Worm (Caenorhabditis elegans) whole organism, L1 larva: ENCODE results near the gene glr-6.
A peak's percentile ranks its signal among the peaks of the same experiment; 100 is the strongest.

Experiments used
- C04F5.9 ChIP-seq: sonication (generic microtip); optimal IDR thresholded peaks from 2 replicates; lab custom pipeline; 2016; ENCODE audit warnings: missing genetic modification characterization, missing compliant biosample characterization
- C16A3.4 ChIP-seq: fragments of 150-350 bp; optimal IDR thresholded peaks from 2 replicates; lab custom pipeline; 2014; ENCODE audit warnings: missing biosample characterization, missing genetic modification characterization
- F16B12.6 ChIP-seq: fragments of 150-350 bp; optimal IDR thresholded peaks from 2 replicates; lab custom pipeline; 2014; ENCODE audit warnings: missing biosample characterization, missing genetic modification characterization
- Y116A8C.19 ChIP-seq: sonication (generic microtip); optimal IDR thresholded peaks from 2 replicates; lab custom pipeline; 2016; ENCODE audit warnings: missing compliant biosample characterization, missing genetic modification characterization, borderline replicate concordance
- aly-2 ChIP-seq: fragments of 150-350 bp; optimal IDR thresholded peaks from 2 replicates; lab custom pipeline; 2014; ENCODE audit warnings: missing biosample characterization, missing genetic modification characterization
- ceh-63 ChIP-seq: fragments of 200-800 bp; sonication (Bioruptor generic); optimal IDR thresholded peaks from 2 replicates; lab custom pipeline; 2018; ENCODE audit warnings: mild to moderate bottlenecking, missing genetic modification characterization, missing compliant biosample characterization
- ceh-8 ChIP-seq: fragments of 200-800 bp; sonication (Bioruptor generic); optimal IDR thresholded peaks from 2 replicates; lab custom pipeline; 2018; ENCODE audit warnings: mild to moderate bottlenecking, missing genetic modification characterization, moderate library complexity, missing compliant biosample characterization
- ceh-88 ChIP-seq: fragments of 200-800 bp; sonication (Bioruptor generic); IDR thresholded peaks from 2 replicates; pipeline ENCODE4 v1.3.6; 2022; ENCODE audit warnings: missing genetic modification characterization, missing compliant biosample characterization
- ceh-90 ChIP-seq: sonication (generic microtip); optimal IDR thresholded peaks from 2 replicates; lab custom pipeline; 2016; ENCODE audit warnings: missing genetic modification characterization, missing compliant biosample characterization
- efl-1 ChIP-seq, 4 experiments: fragments of 150-350 bp; optimal IDR thresholded peaks in 3 of 4; peaks in 1 of 4; 1 replicate in 1 of 4; 2 replicates in 3 of 4; lab custom pipeline; 2014; ENCODE audit warnings: missing biosample characterization in 2 of 4, missing genetic modification characterization in 2 of 4, missing genetic modification reagents in 2 of 4
- efl-3 ChIP-seq: fragments of 200-800 bp; sonication (Bioruptor generic); optimal IDR thresholded peaks from 2 replicates; lab custom pipeline; 2018; ENCODE audit warnings: mild to moderate bottlenecking, missing genetic modification characterization, missing compliant biosample characterization
- egl-13 ChIP-seq: sonication (generic microtip); optimal IDR thresholded peaks from 2 replicates; lab custom pipeline; 2016; ENCODE audit warnings: missing genotype, missing genetic modification reagents, missing genetic modification characterization, missing compliant biosample characterization
- elt-2 ChIP-seq: sonication (generic microtip); optimal IDR thresholded peaks from 2 replicates; lab custom pipeline; 2016; ENCODE audit warnings: missing genetic modification characterization, mild to moderate bottlenecking, inconsistent platforms, missing compliant biosample characterization, missing genetic modification reagents
- ets-5 ChIP-seq: fragments of 200-800 bp; sonication (Bioruptor generic); IDR thresholded peaks from 2 replicates; pipeline ENCODE4 v1.3.6; 2022; ENCODE audit warnings: missing genetic modification characterization, missing compliant biosample characterization
- fkh-8 ChIP-seq: sonication (generic microtip); optimal IDR thresholded peaks from 2 replicates; lab custom pipeline; 2016; ENCODE audit warnings: mild to moderate bottlenecking, missing genetic modification characterization, missing compliant biosample characterization
- fos-1 ChIP-seq: fragments of 150-350 bp; optimal IDR thresholded peaks from 2 replicates; lab custom pipeline; 2014; ENCODE audit warnings: missing biosample characterization, missing genetic modification characterization
- grh-1 ChIP-seq: fragments of 200-800 bp; sonication (Bioruptor generic); IDR thresholded peaks from 2 replicates; pipeline ENCODE4 v1.3.6; 2022; ENCODE audit warnings: missing genetic modification reagents, missing genetic modification characterization, missing compliant biosample characterization
- hlh-4 ChIP-seq: sonication (generic microtip); optimal IDR thresholded peaks from 2 replicates; lab custom pipeline; 2016; ENCODE audit warnings: mild to moderate bottlenecking, missing genetic modification characterization, missing compliant biosample characterization
- hpl-2 ChIP-seq: fragments of 150-350 bp; optimal IDR thresholded peaks from 2 replicates; lab custom pipeline; 2014; ENCODE audit warnings: missing biosample characterization, missing genetic modification reagents, missing genetic modification characterization
- isw-1 ChIP-seq: fragments of 200-800 bp; sonication (Bioruptor generic); IDR thresholded peaks from 2 replicates; pipeline ENCODE4 v1.3.6; 2022; ENCODE audit warnings: missing genetic modification characterization, missing compliant biosample characterization
- jun-1 ChIP-seq: fragments of 150-350 bp; optimal IDR thresholded peaks from 2 replicates; lab custom pipeline; 2014; ENCODE audit warnings: missing biosample characterization, missing genetic modification reagents, missing genetic modification characterization
- lin-13 ChIP-seq: fragments of 150-350 bp; optimal IDR thresholded peaks from 2 replicates; lab custom pipeline; 2014; ENCODE audit warnings: missing biosample characterization, missing genetic modification reagents, missing genetic modification characterization
- lin-15B ChIP-seq: fragments of 150-350 bp; sonication (generic microtip); optimal IDR thresholded peaks from 3 replicates; lab custom pipeline; 2014; ENCODE audit warnings: missing biosample characterization, missing genetic modification characterization
- lin-35 ChIP-seq, 2 experiments: fragments of 150-350 bp; optimal IDR thresholded peaks; 2 replicates each; lab custom pipeline; 2014; ENCODE audit warnings: missing biosample characterization in 2 of 2, missing genetic modification characterization in 2 of 2, missing genetic modification reagents in 2 of 2
- lir-3 ChIP-seq: sonication (generic microtip); optimal IDR thresholded peaks from 2 replicates; lab custom pipeline; 2016; ENCODE audit warnings: mild to moderate bottlenecking, missing genetic modification characterization, moderate library complexity, missing compliant biosample characterization; ENCODE audit not compliant: poor library complexity
- mab-9 ChIP-seq: fragments of 200-800 bp; sonication (Bioruptor generic); IDR thresholded peaks from 2 replicates; pipeline ENCODE4 v1.3.6; 2022; ENCODE audit warnings: missing genetic modification reagents, missing genetic modification characterization, missing compliant biosample characterization
- nhr-11 ChIP-seq: fragments of 150-350 bp; optimal IDR thresholded peaks from 2 replicates; lab custom pipeline; 2014; ENCODE audit warnings: missing biosample characterization, missing genetic modification characterization
- nhr-12 ChIP-seq: sonication (generic microtip); optimal IDR thresholded peaks from 2 replicates; lab custom pipeline; 2017; ENCODE audit warnings: missing biosample characterization, missing genetic modification characterization
- nhr-19 ChIP-seq: fragments of 200-800 bp; sonication (Bioruptor generic); conservative IDR thresholded peaks from 2 replicates; pipeline ENCODE4 v1.3.6; 2022; ENCODE audit warnings: missing genetic modification characterization, missing compliant biosample characterization
- nhr-20 ChIP-seq: sonication (generic microtip); optimal IDR thresholded peaks from 2 replicates; lab custom pipeline; 2016; ENCODE audit warnings: mild to moderate bottlenecking, missing genetic modification characterization, missing compliant biosample characterization
- nhr-47 ChIP-seq: sonication (generic microtip); optimal IDR thresholded peaks from 2 replicates; lab custom pipeline; 2016; ENCODE audit warnings: mild to moderate bottlenecking, missing genetic modification characterization, moderate library complexity, missing compliant biosample characterization
- nhr-71 ChIP-seq: sonication (generic microtip); optimal IDR thresholded peaks from 2 replicates; lab custom pipeline; 2016; ENCODE audit warnings: mild to moderate bottlenecking, missing genetic modification characterization, moderate library complexity, missing compliant biosample characterization
- nhr-84 ChIP-seq: sonication (generic microtip); optimal IDR thresholded peaks from 2 replicates; lab custom pipeline; 2017; ENCODE audit warnings: missing biosample characterization, missing genetic modification characterization
- nhr-85 ChIP-seq: sonication (generic microtip); peaks from one replicate; lab custom pipeline; 2016; ENCODE audit warnings: missing genetic modification characterization, inconsistent platforms, missing compliant biosample characterization
- nhr-90 ChIP-seq: sonication (generic microtip); optimal IDR thresholded peaks from 2 replicates; lab custom pipeline; 2016; ENCODE audit warnings: mild to moderate bottlenecking, missing genetic modification characterization, missing compliant biosample characterization; ENCODE audit not compliant: poor library complexity
- pax-3 ChIP-seq: fragments of 200-800 bp; sonication (Bioruptor generic); optimal IDR thresholded peaks from 2 replicates; lab custom pipeline; 2018; ENCODE audit warnings: mild to moderate bottlenecking, missing genetic modification characterization, moderate library complexity, missing compliant biosample characterization
- pqm-1 ChIP-seq: sonication (generic microtip); optimal IDR thresholded peaks from 3 replicates; lab custom pipeline; 2017; ENCODE audit warnings: missing biosample characterization, missing genetic modification characterization
- skn-1 ChIP-seq: fragments of 150-350 bp; optimal IDR thresholded peaks from 2 replicates; lab custom pipeline; 2014; ENCODE audit warnings: missing biosample characterization, missing genetic modification characterization
- snpc-4 ChIP-seq: fragments of 150-350 bp; optimal IDR thresholded peaks from 2 replicates; lab custom pipeline; 2014; ENCODE audit warnings: missing biosample characterization, missing genetic modification characterization
- sox-4 ChIP-seq: sonication (generic microtip); optimal IDR thresholded peaks from 2 replicates; lab custom pipeline; 2016; ENCODE audit warnings: missing genetic modification characterization, missing compliant biosample characterization
- sup-37 ChIP-seq: fragments of 200-800 bp; sonication (Bioruptor generic); optimal IDR thresholded peaks from 2 replicates; lab custom pipeline; 2018; ENCODE audit warnings: mild to moderate bottlenecking, missing genetic modification characterization, missing compliant biosample characterization
- tlp-1 ChIP-seq: fragments of 150-350 bp; optimal IDR thresholded peaks from 2 replicates; lab custom pipeline; 2014; ENCODE audit warnings: missing biosample characterization, missing genetic modification characterization
- unc-130 ChIP-seq: fragments of 150-350 bp; optimal IDR thresholded peaks from 2 replicates; lab custom pipeline; 2017; ENCODE audit warnings: missing biosample characterization, missing genetic modification characterization, inconsistent platforms
- unc-30 ChIP-seq: sonication (generic microtip); optimal IDR thresholded peaks from 2 replicates; lab custom pipeline; 2017; ENCODE audit warnings: missing biosample characterization, missing genetic modification characterization
- unc-98 ChIP-seq: fragments of 200-800 bp; sonication (Bioruptor generic); IDR thresholded peaks from 2 replicates; pipeline ENCODE4 v1.3.6; 2022; ENCODE audit warnings: missing genetic modification characterization, missing compliant biosample characterization
- vab-15 ChIP-seq: sonication (generic microtip); optimal IDR thresholded peaks from 2 replicates; lab custom pipeline; 2017; ENCODE audit warnings: missing genotype, mild to moderate bottlenecking, missing genetic modification characterization, missing compliant biosample characterization
- zip-4 ChIP-seq: fragments of 200-800 bp; sonication (Bioruptor generic); optimal IDR thresholded peaks from 2 replicates; lab custom pipeline; 2018; ENCODE audit warnings: mild to moderate bottlenecking, missing genetic modification characterization, moderate library complexity, missing compliant biosample characterization
- ztf-4 ChIP-seq: fragments of 150-350 bp; optimal IDR thresholded peaks from 2 replicates; lab custom pipeline; 2014; ENCODE audit warnings: missing biosample characterization, missing genetic modification characterization

Gene glr-6

DNA sequence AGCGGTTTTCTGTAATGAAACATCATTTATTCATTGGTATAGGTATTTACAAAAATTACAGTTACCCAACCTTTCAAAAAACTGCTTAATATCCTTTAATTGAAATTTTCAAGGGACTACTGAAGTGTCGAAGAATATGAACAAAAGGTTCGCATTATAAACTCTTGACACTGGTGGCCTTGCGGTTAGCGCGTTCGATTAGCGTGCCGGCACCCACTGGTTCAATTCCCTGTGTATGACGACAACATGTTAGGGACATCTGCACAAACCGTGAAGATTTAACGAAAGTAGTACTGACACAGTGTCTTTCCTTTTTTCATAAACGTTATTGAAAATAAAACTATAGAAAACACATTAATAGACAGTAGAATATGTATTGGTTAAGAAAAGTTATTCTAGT lies 27.2 kb upstream of the glr-6 start (continued):
- TF ChIP-seq mab-9 (GFP tag; lab: Robert Waterston, UW) (no peak), C04F5.9 (tag; lab: Kevin White, UChicago) (no peak), tlp-1 (tag; lab: Kevin White, UChicago) (no peak), nhr-47 (tag; lab: Kevin White, UChicago) (peak; percentile 47), aly-2 (tag; lab: Kevin White, UChicago) (no peak), lin-15B (tag; lab: Kevin White, UChicago) (no peak), Y116A8C.19 (tag; lab: Kevin White, UChicago) (no peak), nhr-85 (tag; lab: Kevin White, UChicago) (peak; percentile 83), unc-130 (tag; lab: Kevin White, UChicago) (no peak), unc-30 (no peak), hpl-2 (no peak), fos-1 (tag; lab: Kevin White, UChicago) (no peak), C16A3.4 (tag; lab: Kevin White, UChicago) (no peak), efl-3 (GFP tag; lab: Kevin White, UChicago) (no peak), ceh-90 (tag; lab: Kevin White, UChicago) (no peak), zip-4 (no peak), efl-1 (optimal IDR thresholded peaks at IDR 0.05; lab: Kevin White, UChicago) (peak in 1 of 2 experiments; percentile 14), efl-1 (GFP tag; optimal IDR thresholded peaks at IDR 0.05 in 1 of 2; lab: Kevin White, UChicago) (no peak), F16B12.6 (no peak), lin-35 (GFP tag; optimal IDR thresholded peaks at IDR 0.05; lab: Kevin White, UChicago) (no peak), lin-13 (no peak), skn-1 (tag; lab: Kevin White, UChicago) (no peak), lir-3 (peak; percentile 35), grh-1 (GFP tag; lab: Robert Waterston, UW) (peak; percentile 54; the same call in 1 of the 2 replicates), ceh-63 (GFP tag; lab: Kevin White, UChicago) (no peak), pax-3 (tag; lab: Kevin White, UChicago) (no peak), nhr-19 (peak; percentile 45), hlh-4 (tag; lab: Kevin White, UChicago) (no peak), elt-2 (tag; lab: Kevin White, UChicago) (peak; percentile 49), ets-5 (GFP tag; lab: Robert Waterston, UW) (no peak), sup-37 (GFP tag; lab: Kevin White, UChicago) (no peak), ceh-88 (GFP tag; lab: Robert Waterston, UW) (0 out of 2 replicates have a peak, but pooled peaks have one; percentile 33), nhr-84 (tag; lab: Kevin White, UChicago) (no peak), nhr-11 (tag; lab: Kevin White, UChicago) (no peak), vab-15 (tag; lab: Kevin White, UChicago) (no peak), nhr-12 (tag; lab: Kevin White, UChicago) (no peak), isw-1 (GFP tag; lab: Robert Waterston, UW) (no peak), nhr-71 (peak; percentile 58), ceh-8 (no peak), nhr-20 (tag; lab: Kevin White, UChicago) (peak; percentile 51)
- TF ChIP-seq, all 84 proteins: peak for 23

DNA sequence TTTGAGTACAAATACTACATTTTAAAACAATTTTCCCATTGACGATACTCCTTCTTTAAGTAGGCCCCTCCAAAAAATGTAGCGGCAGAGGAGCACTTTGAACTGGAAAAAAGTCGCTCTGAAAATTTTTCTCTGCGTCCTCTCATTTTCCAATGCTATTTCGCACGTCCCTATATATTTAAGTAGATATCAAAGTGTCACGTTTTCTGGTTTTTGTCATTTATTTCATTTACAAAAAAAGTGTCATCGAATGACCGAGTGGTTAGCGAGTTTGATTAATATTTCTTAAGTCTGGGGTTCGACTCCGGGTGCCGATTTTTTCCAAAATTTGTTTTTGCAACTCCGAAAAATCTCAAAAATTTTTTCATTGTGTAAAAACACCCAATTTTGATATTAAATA lies 26.4 kb upstream of the glr-6 start:
- no peak for TF ChIP-seq fkh-8
- TF ChIP-seq egl-13 = no peak
- no peak for TF ChIP-seq hlh-4 (tag; lab: Kevin White, UChicago)
- TF ChIP-seq mab-9 (GFP tag; lab: Robert Waterston, UW) = no peak
- TF ChIP-seq snpc-4 = no peak
- TF ChIP-seq unc-98 = no peak
- no peak for TF ChIP-seq pqm-1 (tag; lab: Kevin White, UChicago)
- TF ChIP-seq hpl-2 = no peak
- TF ChIP-seq nhr-19 = no peak
- TF ChIP-seq ets-5 (GFP tag; lab: Robert Waterston, UW) = no peak
- TF ChIP-seq elt-2 (tag; lab: Kevin White, UChicago) = no peak
- TF ChIP-seq sox-4 = no peak
- TF ChIP-seq nhr-90 (tag; lab: Kevin White, UChicago) = no peak
- TF ChIP-seq isw-1 (GFP tag; lab: Robert Waterston, UW) = no peak
- no peak for TF ChIP-seq nhr-20 (tag; lab: Kevin White, UChicago)
- no peak for TF ChIP-seq jun-1 (tag; lab: Kevin White, UChicago)
- no peak for TF ChIP-seq ztf-4
- TF ChIP-seq tlp-1 (tag; lab: Kevin White, UChicago) = no peak
